Worm (Caenorhabditis elegans): ENCODE data around the gene nfu-1.

Gene nfu-1

ce11 chrIV:10420440-10420839, 33.2 kb downstream of the nfu-1 start:
- no peak for TF ChIP-seq K11D2.4 (GFP tag; IDR thresholded peaks at IDR 0.05)
- peak; percentile 86 for TF ChIP-seq nhr-80 (tag; optimal IDR thresholded peaks at IDR 0.05)

- TF ChIP-seq hmg-1.2 (GFP tag; IDR thresholded peaks at IDR 0.05) (peak; percentile 53; the same call in 1 of the 2 replicates), attf-3 (GFP tag; conservative IDR thresholded peaks at IDR 0.05) (peak; percentile 50; the same call in 1 of the 2 replicates), egl-44 (GFP tag; IDR thresholded peaks at IDR 0.05) (no peak)
Observed at ce11 chrIV:10421256-10421655, 34.0 kb downstream of the nfu-1 start.

DNA sequence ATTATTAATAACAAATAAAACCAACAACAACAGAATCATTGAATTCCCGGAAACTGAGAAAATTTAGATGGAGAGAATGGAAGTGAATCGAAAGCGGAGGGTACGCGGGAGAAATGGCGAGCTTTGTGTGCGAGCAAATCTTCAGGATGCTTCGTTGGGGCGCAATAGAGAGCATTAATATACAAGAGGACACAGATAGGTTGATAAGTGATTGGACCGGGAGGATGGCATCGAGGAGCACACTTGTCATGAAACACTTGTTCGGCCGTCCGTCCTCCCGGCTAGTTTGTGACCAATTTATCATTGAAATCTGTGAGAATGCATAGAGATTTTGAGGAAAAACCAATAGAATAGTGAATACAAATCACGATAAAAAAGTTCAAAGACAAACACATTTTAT, 35.0 kb downstream of the nfu-1 start:
- TF ChIP-seq attf-3 (GFP tag; conservative IDR thresholded peaks at IDR 0.05) (0 out of 2 replicates have a peak, but pooled peaks have one; percentile 32), snpc-4 (GFP tag; optimal IDR thresholded peaks at IDR 0.05) (no peak), snpc-4 (tag; optimal IDR thresholded peaks at IDR 0.05) (peak in 1 of 4 experiments; percentile 11), egrh-3 (GFP tag; IDR thresholded peaks at IDR 0.05) (no peak)

DNA sequence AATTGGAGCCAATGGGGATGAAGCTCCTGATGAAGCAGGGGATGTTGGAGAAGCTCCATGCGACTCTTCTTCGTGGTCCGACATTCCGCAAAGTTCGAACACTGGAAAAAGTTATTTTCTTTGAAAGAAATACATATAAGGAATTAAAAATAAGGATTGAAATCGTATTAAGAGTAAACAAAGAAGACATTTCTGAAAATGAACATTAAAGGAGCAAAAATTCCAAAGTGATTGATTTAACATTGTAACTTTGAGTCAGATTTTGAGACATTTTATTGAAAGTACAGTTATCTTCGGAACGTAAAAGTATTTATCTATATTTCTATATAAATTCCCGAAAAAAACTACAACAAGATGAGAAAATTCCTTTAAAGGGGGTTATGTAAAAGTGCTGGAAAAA, 37.3 kb downstream of the nfu-1 start, which contains the start of gene F13B12.1:
Gene F13B12.1 (minus strand): TSS at position 101 of the 400 bp plus-strand sequence.
- TF ChIP-seq ceh-100 (GFP tag; IDR thresholded peaks at IDR 0.05) = no peak
- no peak for TF ChIP-seq dox-1 (GFP tag; IDR thresholded peaks at IDR 0.05)
- TF ChIP-seq zfh-2 (GFP tag; conservative IDR thresholded peaks at IDR 0.05) = no peak
- TF ChIP-seq lsy-27 (tag; optimal IDR thresholded peaks at IDR 0.05; ENCODE audit: borderline replicate concordance, insufficient read depth) = no peak
- TF ChIP-seq hmg-20 (GFP tag; IDR thresholded peaks at IDR 0.05) = no peak
- TF ChIP-seq madf-6 (GFP tag; IDR thresholded peaks at IDR 0.05) = no peak
- TF ChIP-seq attf-5 (GFP tag; optimal IDR thresholded peaks at IDR 0.05) = no peak
- TF ChIP-seq somi-1 (GFP tag; optimal IDR thresholded peaks at IDR 0.05) = no peak
- TF ChIP-seq F57A8.1 (GFP tag; optimal IDR thresholded peaks at IDR 0.05) = no peak
- no peak for TF ChIP-seq nhr-90 (tag; optimal IDR thresholded peaks at IDR 0.05)
- no peak for TF ChIP-seq die-1 (tag; optimal IDR thresholded peaks at IDR 0.05)
- no peak for TF ChIP-seq nfya-2 (GFP tag; IDR thresholded peaks at IDR 0.05)
- no peak for TF ChIP-seq mes-4 (tag; optimal IDR thresholded peaks at IDR 0.05)
- no peak for TF ChIP-seq F55B11.4 (tag; optimal IDR thresholded peaks at IDR 0.05; ENCODE audit: borderline replicate concordance, insufficient read depth)

- peak; percentile 7 for TF ChIP-seq snpc-1.3 (tag; optimal IDR thresholded peaks at IDR 0.05; ENCODE audit: insufficient read depth)
- TF ChIP-seq unc-62 (GFP tag; optimal IDR thresholded peaks at IDR 0.05) = no peak
- no peak for TF ChIP-seq ztf-18 (tag; optimal IDR thresholded peaks at IDR 0.05)
- no peak for TF ChIP-seq sptf-2 (GFP tag; optimal IDR thresholded peaks at IDR 0.05)
- no peak for TF ChIP-seq unc-130 (GFP tag; optimal IDR thresholded peaks at IDR 0.05)
- TF ChIP-seq nhr-80 (tag; optimal IDR thresholded peaks at IDR 0.05) = peak; percentile 16
- no peak for TF ChIP-seq nhr-27 (tag; optimal IDR thresholded peaks at IDR 0.05)
- TF ChIP-seq B0019.2 (GFP tag; conservative IDR thresholded peaks at IDR 0.05) = no peak
- no peak for TF ChIP-seq madf-3 (GFP tag; IDR thresholded peaks at IDR 0.05)
- TF ChIP-seq akir-1 (GFP tag; optimal IDR thresholded peaks at IDR 0.05) = no peak
- no peak for TF ChIP-seq mxl-1 (tag; optimal IDR thresholded peaks at IDR 0.05)
- no peak for TF ChIP-seq lin-26 (GFP tag; IDR thresholded peaks at IDR 0.05)
- TF ChIP-seq zim-3 (tag; optimal IDR thresholded peaks at IDR 0.05) = no peak
- no peak for TF ChIP-seq repo-1 (tag; optimal IDR thresholded peaks at IDR 0.05)
- no peak for TF ChIP-seq ztf-26 (tag; optimal IDR thresholded peaks at IDR 0.05)
- TF ChIP-seq tbx-9 (tag; optimal IDR thresholded peaks at IDR 0.05; ENCODE audit: borderline replicate concordance) = no peak
- no peak for TF ChIP-seq sdz-38 (tag; optimal IDR thresholded peaks at IDR 0.05)
- no peak for TF ChIP-seq xnd-1 (tag; optimal IDR thresholded peaks at IDR 0.05)
- TF ChIP-seq snpc-4 (GFP tag; optimal IDR thresholded peaks at IDR 0.05) = no peak
- peak in 1 of 4 experiments; percentile 51 for TF ChIP-seq snpc-4 (tag; optimal IDR thresholded peaks at IDR 0.05)
- TF ChIP-seq efl-1 (GFP tag; optimal IDR thresholded peaks at IDR 0.05) = no peak
- TF ChIP-seq attf-3 (GFP tag; conservative IDR thresholded peaks at IDR 0.05) = peak; percentile 98
- no peak for TF ChIP-seq nhr-179 (tag; optimal IDR thresholded peaks at IDR 0.05)
- no peak for TF ChIP-seq lir-1 (GFP tag; conservative IDR thresholded peaks at IDR 0.05)
- TF ChIP-seq mes-4 (tag; optimal IDR thresholded peaks at IDR 0.05) = no peak
- TF ChIP-seq nfyb-1 (GFP tag; IDR thresholded peaks at IDR 0.05) = no peak
Observed at ce11 chrIV:10425129-10425528, 37.9 kb downstream of the nfu-1 start.

Data from whole organism, young adult.